Fruit fly (Drosophila melanogaster): ENCODE data around the gene GckIII.
A peak's percentile ranks its signal among the peaks of the same experiment; 100 is the strongest.

Gene GckIII

dm6 chr3R:17062705-17063104, 22.6 kb upstream of the GckIII start:
- no peak for TF ChIP-seq Sox15 (GFP tag; optimal IDR thresholded peaks at IDR 0.05)
- no peak for TF ChIP-seq CG7368 (GFP tag; optimal IDR thresholded peaks at IDR 0.05)
- TF ChIP-seq Hr39 (GFP tag; optimal IDR thresholded peaks at IDR 0.05) = no peak
- TF ChIP-seq svp (GFP tag) = no peak
- TF ChIP-seq Blimp-1 (GFP tag; optimal IDR thresholded peaks at IDR 0.05) = no peak
- no peak for TF ChIP-seq CG9139 (GFP tag; optimal IDR thresholded peaks at IDR 0.05)
- TF ChIP-seq pdm3 (GFP tag; optimal IDR thresholded peaks at IDR 0.05) = no peak
- TF ChIP-seq dac (GFP tag; optimal IDR thresholded peaks at IDR 0.05) = no peak

- TF ChIP-seq fkh (GFP tag; optimal IDR thresholded peaks at IDR 0.05) (peak; percentile 35), eg (GFP tag; IDR thresholded peaks at IDR 0.05) (0 out of 3 replicates have a peak, but pooled peaks have one; percentile 29), CG10669 (GFP tag; optimal IDR thresholded peaks at IDR 0.05) (no peak)
Measured at dm6 chr3R:17063763-17064162, 21.6 kb upstream of the GckIII start.

dm6 chr3R:17065018-17065784, 20.1 kb upstream of the GckIII start:
- TF ChIP-seq CG10631 (GFP tag; optimal IDR thresholded peaks at IDR 0.05) (peak; percentile 91), dac (GFP tag; optimal IDR thresholded peaks at IDR 0.05) (peak; percentile 91), CG7368 (GFP tag; optimal IDR thresholded peaks at IDR 0.05) (peak; percentile 90), dsx (GFP tag; optimal IDR thresholded peaks at IDR 0.05; ENCODE audit: poor library complexity, severe bottlenecking) (peak; percentile 86), Ets21C (GFP tag; optimal IDR thresholded peaks at IDR 0.05) (peak; percentile 94), CG8319 (GFP tag; optimal IDR thresholded peaks at IDR 0.05) (peak; percentile 87), CG32006 (GFP tag; optimal IDR thresholded peaks at IDR 0.05) (peak; percentile 97), net (GFP tag; optimal IDR thresholded peaks at IDR 0.05) (peak; percentile 95), Hr38 (GFP tag; optimal IDR thresholded peaks at IDR 0.05) (no peak), Hr39 (GFP tag; optimal IDR thresholded peaks at IDR 0.05) (peak; percentile 96), Sox14 (GFP tag; optimal IDR thresholded peaks at IDR 0.05) (peak; percentile 97), CG1621 (tag; optimal IDR thresholded peaks at IDR 0.05) (peak; percentile 79), CG31627 (GFP tag; optimal IDR thresholded peaks at IDR 0.05) (peak; percentile 97), OdsH (GFP tag; optimal IDR thresholded peaks at IDR 0.05) (peak; percentile 94), Eip75B (GFP tag; optimal IDR thresholded peaks at IDR 0.05) (peak; percentile 97), fkh (GFP tag; optimal IDR thresholded peaks at IDR 0.05) (peak; percentile 99), CG34406 (GFP tag; optimal IDR thresholded peaks at IDR 0.05) (peak; percentile 96), Hr4 (GFP tag; optimal IDR thresholded peaks at IDR 0.05) (peak; percentile 97), CG6808 (GFP tag; optimal IDR thresholded peaks at IDR 0.05) (peak; percentile 85), Smox (GFP tag; optimal IDR thresholded peaks at IDR 0.05) (peak; percentile 97), CG6163 (GFP tag; IDR thresholded peaks at IDR 0.05) (peak; percentile 91), CG6276 (GFP tag; optimal IDR thresholded peaks at IDR 0.05) (peak; percentile 91), Gug (GFP tag; IDR thresholded peaks at IDR 0.05) (peak; percentile 84), CG8632 (GFP tag; optimal IDR thresholded peaks at IDR 0.05) (peak; percentile 93), topi (GFP tag; optimal IDR thresholded peaks at IDR 0.05) (peak; percentile 98), fd59A (GFP tag; optimal IDR thresholded peaks at IDR 0.05) (peak; percentile 80), spab (GFP tag; optimal IDR thresholded peaks at IDR 0.05) (peak; percentile 84), CG9139 (GFP tag; optimal IDR thresholded peaks at IDR 0.05) (peak; percentile 68), eg (GFP tag; IDR thresholded peaks at IDR 0.05) (peak; percentile 91), Eip93F (GFP tag; optimal IDR thresholded peaks at IDR 0.05) (peak; percentile 92), Blimp-1 (GFP tag; optimal IDR thresholded peaks at IDR 0.05) (peak; percentile 96), pdm3 (GFP tag; optimal IDR thresholded peaks at IDR 0.05) (peak; percentile 97), lz (GFP tag; optimal IDR thresholded peaks at IDR 0.05) (peak; percentile 98), achi (GFP tag; optimal IDR thresholded peaks at IDR 0.05) (peak; percentile 94), Met (GFP tag; optimal IDR thresholded peaks at IDR 0.05) (peak; percentile 98), CG8119 (GFP tag; IDR thresholded peaks at IDR 0.05) (peak; percentile 95), salr (GFP tag; optimal IDR thresholded peaks at IDR 0.05) (peak; percentile 79 to 90), CG15336 (GFP tag; IDR thresholded peaks at IDR 0.05) (peak; percentile 94), vri (GFP tag; optimal IDR thresholded peaks at IDR 0.05) (peak; percentile 95), CG11294 (GFP tag; IDR thresholded peaks at IDR 0.05) (peak; percentile 10; the same call in 1 of the 2 replicates), CG6792 (GFP tag; optimal IDR thresholded peaks at IDR 0.05) (peak; percentile 90), Ets96B (tag; optimal IDR thresholded peaks at IDR 0.05) (peak; percentile 91)

All from whole organism, prepupa.